Worm (Caenorhabditis elegans): ENCODE measurements around the gene hot-7.

hot-7 gene

ce11 chrII:14252057-14252456 lies 40.8 kb downstream of the hot-7 start, which contains the start of gene Y54G11A.2:
Y54G11A.2 (plus strand) TSS chrII:14252357.
- TF ChIP-seq nhr-12 (tag; optimal IDR thresholded peaks at IDR 0.05): no peak
- no peak for TF ChIP-seq lin-32 (GFP tag; optimal IDR thresholded peaks at IDR 0.05)
- no peak for TF ChIP-seq ces-1 (GFP tag; optimal IDR thresholded peaks at IDR 0.05)
- TF ChIP-seq elt-1 (tag; optimal IDR thresholded peaks at IDR 0.05; ENCODE audit: borderline replicate concordance, insufficient read depth): no peak
- no peak for TF ChIP-seq unc-120 (tag; optimal IDR thresholded peaks at IDR 0.05; ENCODE audit: poor library complexity, severe bottlenecking)
- no peak for TF ChIP-seq snpc-4 (tag; optimal IDR thresholded peaks at IDR 0.05)

DNA sequence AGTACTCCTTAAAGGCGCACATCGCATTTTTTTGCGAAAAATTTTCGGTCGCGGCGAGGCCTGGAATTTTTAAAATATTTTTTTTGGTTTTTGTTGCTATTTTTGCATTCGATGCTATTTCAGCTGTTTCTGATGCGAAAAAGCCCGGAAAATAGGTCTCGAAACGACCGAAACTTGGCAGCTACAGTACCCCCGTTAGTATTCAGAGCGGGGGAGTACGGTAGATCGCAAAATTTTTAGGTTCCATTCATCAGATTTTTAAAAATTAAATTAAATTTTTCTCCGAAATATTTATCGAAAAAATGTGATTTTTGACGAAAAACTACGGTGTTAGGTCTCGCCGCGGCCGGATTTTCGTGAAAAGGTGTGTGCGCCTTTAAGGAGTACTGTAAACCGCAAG lies 44.6 kb downstream of the hot-7 start:
- TF ChIP-seq lin-13 (tag; optimal IDR thresholded peaks at IDR 0.05) (no peak), elt-1 (tag; optimal IDR thresholded peaks at IDR 0.05; ENCODE audit: borderline replicate concordance, insufficient read depth) (no peak), sem-2 (GFP tag; optimal IDR thresholded peaks at IDR 0.05) (no peak), ztf-11 (tag; optimal IDR thresholded peaks at IDR 0.05) (no peak)

DNA sequence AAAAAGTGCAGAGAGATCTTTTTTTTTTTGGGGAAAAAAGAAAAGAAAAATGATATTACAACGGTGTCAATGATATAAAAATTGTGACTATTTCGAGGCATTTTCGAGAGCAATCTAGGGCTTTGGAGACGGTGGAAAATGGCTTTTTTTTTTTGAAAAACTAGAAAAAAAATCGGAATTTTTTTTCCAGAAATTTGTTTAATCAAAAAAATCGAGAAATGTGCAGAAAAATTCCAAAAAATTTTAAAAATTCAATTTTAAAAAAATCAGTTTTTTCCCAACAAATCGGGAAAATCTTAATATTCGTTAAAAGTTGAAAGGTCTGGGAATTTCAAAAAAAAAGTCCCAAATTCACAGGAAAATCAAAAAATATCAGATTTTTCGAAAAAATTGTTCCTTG lies 45.6 kb downstream of the hot-7 start, which contains the start of gene Y54G11A.19:
TSS of gene Y54G11A.19 (minus strand) at position 101 of the 400 bp plus-strand sequence.
- TF ChIP-seq elt-3 (tag; optimal IDR thresholded peaks at IDR 0.05) (no peak), ceh-83 (GFP tag; optimal IDR thresholded peaks at IDR 0.05) (no peak), lin-32 (GFP tag; optimal IDR thresholded peaks at IDR 0.05) (no peak)

DNA sequence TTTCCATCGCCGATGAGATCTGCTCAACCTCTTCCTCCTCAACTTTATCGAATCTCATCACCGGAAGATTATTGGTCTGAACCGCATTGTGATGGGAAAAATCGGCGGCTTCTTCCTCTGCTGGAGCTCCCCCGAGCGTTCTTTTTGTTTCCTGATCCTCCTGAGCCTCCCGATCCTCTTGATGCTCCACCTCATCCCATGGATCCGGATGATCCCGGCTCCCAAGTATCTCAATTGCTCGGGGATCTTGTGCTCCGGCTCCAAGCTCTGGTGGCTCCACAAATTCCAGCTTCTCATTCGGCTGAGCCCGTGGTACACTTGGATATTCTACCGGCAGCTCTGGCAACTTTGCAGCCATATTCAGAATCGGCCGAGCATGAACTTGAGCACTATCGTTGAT lies 46.7 kb downstream of the hot-7 start:
- TF ChIP-seq unc-62 (GFP tag; optimal IDR thresholded peaks at IDR 0.05) (no peak), mep-1 (tag; optimal IDR thresholded peaks at IDR 0.05) (no peak), mls-2 (tag; optimal IDR thresholded peaks at IDR 0.05) (no peak), flh-1 (GFP tag; optimal IDR thresholded peaks at IDR 0.05) (no peak), zip-8 (tag; optimal IDR thresholded peaks at IDR 0.05) (no peak), nhr-28 (tag; optimal IDR thresholded peaks at IDR 0.05) (no peak), mab-5 (tag; optimal IDR thresholded peaks at IDR 0.05) (no peak), sptf-1 (tag; optimal IDR thresholded peaks at IDR 0.05) (no peak), pha-4 (tag; optimal IDR thresholded peaks at IDR 0.05) (no peak), M03D4.4 (tag; optimal IDR thresholded peaks at IDR 0.05) (no peak), snpc-4 (tag; optimal IDR thresholded peaks at IDR 0.05) (no peak), nhr-237 (tag; optimal IDR thresholded peaks at IDR 0.05) (no peak), sem-2 (GFP tag; optimal IDR thresholded peaks at IDR 0.05) (no peak), lin-13 (tag; optimal IDR thresholded peaks at IDR 0.05) (no peak)

All from whole organism, mixed stage, embryonic.